Worm (Caenorhabditis elegans) whole organism, L2 larva: ENCODE measurements around the gene srh-137.

Experiments used
- egl-27 ChIP-seq: sonication (generic microtip); optimal IDR thresholded peaks from 3 replicates; lab custom pipeline; 2017; ENCODE audit warnings: missing biosample characterization, missing genetic modification reagents, missing genetic modification characterization
- elt-3 ChIP-seq: sonication (generic microtip); optimal IDR thresholded peaks from 2 replicates; lab custom pipeline; 2017; ENCODE audit warnings: missing biosample characterization, missing genetic modification characterization
- fos-1 ChIP-seq: fragments of 150-350 bp; optimal IDR thresholded peaks from 2 replicates; lab custom pipeline; 2014; ENCODE audit warnings: missing biosample characterization, missing genetic modification characterization
- mab-5 ChIP-seq: fragments of 150-350 bp; optimal IDR thresholded peaks from 2 replicates; lab custom pipeline; 2014; ENCODE audit warnings: missing biosample characterization, missing genetic modification characterization
- nhr-21 ChIP-seq: fragments of 150-350 bp; optimal IDR thresholded peaks from 2 replicates; lab custom pipeline; 2014; ENCODE audit warnings: missing biosample characterization, missing genetic modification characterization
- snpc-4 ChIP-seq: fragments of 150-350 bp; optimal IDR thresholded peaks from 2 replicates; lab custom pipeline; 2014; ENCODE audit warnings: missing biosample characterization, missing genetic modification characterization
- unc-39 ChIP-seq: fragments of 150-350 bp; optimal IDR thresholded peaks from 2 replicates; lab custom pipeline; 2014; ENCODE audit warnings: missing biosample characterization, missing genetic modification characterization
- unc-55 ChIP-seq: fragments of 150-350 bp; sonication (generic microtip); optimal IDR thresholded peaks from 3 replicates; lab custom pipeline; 2014; ENCODE audit warnings: missing biosample characterization, missing genetic modification reagents, missing genetic modification characterization

DNA sequence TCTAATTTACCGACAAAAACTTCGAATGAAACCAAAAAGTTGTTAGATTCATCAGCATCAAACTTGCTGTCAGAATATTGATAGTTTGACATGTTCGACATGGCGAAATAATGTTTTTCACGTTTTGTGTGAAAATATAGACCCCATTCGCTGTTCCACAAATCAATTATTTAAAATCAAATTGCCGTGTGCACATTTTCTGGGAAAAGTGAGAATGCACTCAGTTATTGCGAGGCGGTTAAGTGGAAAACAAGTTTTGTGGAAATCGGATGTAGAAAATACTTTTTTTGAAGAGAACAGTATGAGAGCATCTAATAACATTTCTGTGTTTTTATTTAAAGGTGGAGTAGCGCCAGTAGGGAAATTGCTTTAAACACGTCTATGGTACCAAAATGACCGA lies 22.7 kb downstream of the srh-137 start, which contains the start of gene srw-42:
- TF ChIP-seq unc-39 (no peak), unc-55 (no peak), fos-1 (no peak), elt-3 (tag; lab: Kevin White, UChicago) (no peak), egl-27 (no peak), snpc-4 (tag; lab: Kevin White, UChicago) (no peak), nhr-21 (tag; lab: Kevin White, UChicago) (no peak), mab-5 (tag; lab: Kevin White, UChicago) (no peak)
